Worm (Caenorhabditis elegans): ENCODE measurements around the gene sre-13.
A peak's percentile ranks its signal among the peaks of the same experiment; 100 is the strongest.

DNA sequence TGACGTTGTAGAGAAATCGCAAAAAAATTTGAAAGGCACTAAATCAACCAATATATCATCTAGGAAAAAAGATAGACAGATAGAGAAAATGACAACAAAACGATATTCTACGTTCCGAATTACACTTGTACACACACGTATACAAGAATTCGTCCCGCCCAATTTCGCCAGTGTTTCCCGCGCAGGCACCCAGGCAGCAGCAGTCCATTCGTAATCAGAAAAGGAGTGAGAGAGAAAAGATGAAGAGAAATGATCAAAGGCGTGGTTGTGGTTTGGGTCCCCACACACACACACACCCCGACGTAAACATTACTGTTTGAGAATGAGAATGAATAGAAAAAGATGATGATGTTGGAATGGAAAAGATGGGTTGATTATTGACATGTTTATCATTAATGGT is 37.0 kb upstream of the sre-13 start:
- peak; percentile 86 for TF ChIP-seq blmp-1 (tag; optimal IDR thresholded peaks at IDR 0.05)
- TF ChIP-seq nhr-76 (tag; optimal IDR thresholded peaks at IDR 0.05), result no peak
- TF ChIP-seq unc-62 (GFP tag; optimal IDR thresholded peaks at IDR 0.05), result no peak
- TF ChIP-seq mep-1 (tag; optimal IDR thresholded peaks at IDR 0.05), result no peak
- no peak for TF ChIP-seq elt-2 (tag; optimal IDR thresholded peaks at IDR 0.05)

Measured in whole organism, L1 larva.